Worm (Caenorhabditis elegans) whole organism, L1 larva: ENCODE measurements around the gene T26C5.2.

Source experiments
- mdl-1 ChIP-seq, 2 experiments: fragments of 150-350 bp; optimal IDR thresholded peaks; 2 replicates each; lab custom pipeline; 2014 to 2017; ENCODE audit warnings: missing biosample characterization in 2 of 2, missing genetic modification characterization in 2 of 2, inconsistent platforms in 1 of 2
- nhr-90 ChIP-seq: sonication (generic microtip); optimal IDR thresholded peaks from 2 replicates; lab custom pipeline; 2016; ENCODE audit warnings: mild to moderate bottlenecking, missing genetic modification characterization, missing compliant biosample characterization; ENCODE audit not compliant: poor library complexity
- sox-4 ChIP-seq: sonication (generic microtip); optimal IDR thresholded peaks from 2 replicates; lab custom pipeline; 2016; ENCODE audit warnings: missing genetic modification characterization, missing compliant biosample characterization

DNA sequence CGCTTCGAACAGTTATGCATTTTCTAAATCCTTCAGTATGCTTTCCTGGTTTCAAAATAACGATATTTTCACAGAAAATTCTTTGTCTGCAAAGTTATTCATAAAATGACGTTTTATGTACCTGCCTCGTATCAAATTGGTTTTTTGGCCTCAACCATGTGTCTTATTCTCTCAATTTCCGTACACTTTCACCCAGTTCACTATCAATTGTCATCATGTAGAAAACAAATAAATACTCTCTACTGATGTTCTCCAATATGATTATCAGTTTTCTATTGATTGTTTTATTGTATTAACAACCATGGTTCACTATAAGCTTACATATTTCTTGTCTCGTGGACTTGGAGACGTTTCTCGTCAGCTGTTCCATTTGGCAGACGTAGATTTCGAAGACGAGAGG lies 1.8 kb upstream of the T26C5.2 start, which contains the start of gene gst-13:
- no peak for TF ChIP-seq mdl-1 (tag; optimal IDR thresholded peaks at IDR 0.05; lab: Kevin White, UChicago)
- TF ChIP-seq nhr-90 (tag; lab: Kevin White, UChicago) = no peak
- no peak for TF ChIP-seq sox-4 (tag; lab: Kevin White, UChicago)
